Worm (Caenorhabditis elegans): ENCODE measurements around the gene F55B11.6.

ce11 chrIV:14379191-14379590 is 37.8 kb downstream of the F55B11.6 start:
- TF ChIP-seq him-1 (tag; optimal IDR thresholded peaks at IDR 0.05) (no peak), dao-5 (tag; optimal IDR thresholded peaks at IDR 0.05) (no peak), W03F9.2 (tag; optimal IDR thresholded peaks at IDR 0.05) (no peak)
